Worm (Caenorhabditis elegans): Measurements from ENCODE around the gene srbc-17.

The srbc-17 gene

DNA sequence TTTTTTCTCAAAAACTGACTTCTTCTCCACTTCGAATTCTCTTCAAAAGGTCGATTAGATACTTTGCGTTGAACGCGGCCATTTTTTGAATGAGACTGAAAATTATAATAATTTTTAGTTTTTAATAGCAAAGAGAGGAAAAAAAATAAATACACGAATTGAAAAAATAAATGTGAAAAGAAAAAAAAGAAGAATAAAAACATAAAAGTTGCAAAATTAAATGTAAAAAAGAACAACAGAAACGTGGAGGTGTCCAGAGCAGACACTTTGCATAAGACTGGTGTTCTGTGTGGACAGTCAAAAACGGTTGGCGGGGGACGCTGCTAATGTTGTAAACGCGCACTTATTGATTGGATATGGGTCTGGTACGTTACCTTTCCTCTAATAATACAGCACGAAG, 18.2 kb upstream of the srbc-17 start, which contains the start of gene C45H4.14:
C45H4.14 (minus strand) TSS at position 101 of the 400 bp plus-strand sequence.
- TF ChIP-seq ceh-82 (tag; optimal IDR thresholded peaks at IDR 0.05): no peak
- no peak for TF ChIP-seq nhr-12 (tag; optimal IDR thresholded peaks at IDR 0.05)

DNA sequence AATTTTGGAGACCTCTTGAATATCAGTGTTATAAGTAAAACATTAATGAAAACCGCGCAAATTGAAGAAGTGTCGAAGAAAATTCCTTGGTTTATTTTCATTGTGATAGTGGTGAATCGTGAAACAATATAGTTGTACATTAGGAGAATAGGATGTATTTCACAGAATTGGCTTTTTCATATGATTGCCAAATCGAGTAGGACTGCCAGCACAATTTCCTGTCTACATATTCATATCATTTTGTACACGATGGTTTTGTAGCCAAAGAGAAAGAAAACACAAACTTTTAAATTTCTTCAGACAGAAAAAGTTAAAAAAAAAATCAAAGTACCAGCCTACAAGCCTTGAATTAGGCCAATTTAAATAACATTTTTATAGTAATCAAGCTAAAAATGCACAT, 13.8 kb upstream of the srbc-17 start, which contains the start of gene str-255:
str-255 (minus strand) TSS at position 101 of the 400 bp plus-strand sequence.
- TF ChIP-seq ceh-16 (tag; optimal IDR thresholded peaks at IDR 0.05): no peak
- no peak for TF ChIP-seq alr-1 (tag; optimal IDR thresholded peaks at IDR 0.05)
- TF ChIP-seq C34F6.9 (tag; optimal IDR thresholded peaks at IDR 0.05): no peak
- TF ChIP-seq nhr-129 (tag; optimal IDR thresholded peaks at IDR 0.05): no peak
- no peak for TF ChIP-seq fos-1 (tag; optimal IDR thresholded peaks at IDR 0.05)
- TF ChIP-seq ztf-4 (tag; optimal IDR thresholded peaks at IDR 0.05): no peak
- TF ChIP-seq nhr-21 (tag; optimal IDR thresholded peaks at IDR 0.05): no peak
- no peak for TF ChIP-seq ama-1 (optimal IDR thresholded peaks at IDR 0.05)
- TF ChIP-seq unc-39 (tag; optimal IDR thresholded peaks at IDR 0.05): no peak
- TF ChIP-seq nhr-237 (tag; optimal IDR thresholded peaks at IDR 0.05): no peak
- TF ChIP-seq mbf-1 (tag; optimal IDR thresholded peaks at IDR 0.05): no peak
- no peak for TF ChIP-seq Y55F3AM.14 (GFP tag; optimal IDR thresholded peaks at IDR 0.05)
- TF ChIP-seq lsy-2 (tag; optimal IDR thresholded peaks at IDR 0.05): no peak
- no peak for TF ChIP-seq zag-1 (tag; optimal IDR thresholded peaks at IDR 0.05)

DNA sequence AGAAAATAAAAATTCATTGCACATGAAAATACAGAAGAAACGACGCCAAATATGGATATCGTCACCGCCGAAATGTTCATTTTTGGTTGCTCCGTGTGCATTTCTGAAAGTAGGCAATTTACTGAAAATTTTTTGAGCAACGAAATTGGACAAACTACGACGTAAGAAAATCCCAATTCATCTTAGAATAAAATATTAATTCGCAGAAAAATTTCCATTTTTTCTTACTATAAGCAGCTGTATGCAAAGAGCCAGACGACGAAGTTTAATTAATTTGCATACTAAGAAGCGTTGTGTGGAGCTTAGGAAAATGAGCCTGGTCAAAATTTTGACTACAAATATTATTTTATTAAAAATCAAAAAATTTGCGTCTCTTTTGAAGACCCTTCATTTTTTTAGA, 10.8 kb upstream of the srbc-17 start, which contains the start of gene srbc-19:
srbc-19 (minus strand) TSS at position 101 of the 400 bp plus-strand sequence.
- TF ChIP-seq mab-5 (tag; optimal IDR thresholded peaks at IDR 0.05): no peak
- no peak for TF ChIP-seq aly-2 (tag; optimal IDR thresholded peaks at IDR 0.05)
- no peak for TF ChIP-seq fos-1 (tag; optimal IDR thresholded peaks at IDR 0.05)
- no peak for TF ChIP-seq nhr-77 (tag; optimal IDR thresholded peaks at IDR 0.05)
- TF ChIP-seq nhr-11 (tag; optimal IDR thresholded peaks at IDR 0.05): no peak
- TF ChIP-seq nhr-10 (tag; optimal IDR thresholded peaks at IDR 0.05): no peak
- no peak for TF ChIP-seq ceh-82 (tag; optimal IDR thresholded peaks at IDR 0.05)
- TF ChIP-seq lin-39 (tag; optimal IDR thresholded peaks at IDR 0.05): no peak
- no peak for TF ChIP-seq ZK546.5 (tag; optimal IDR thresholded peaks at IDR 0.05)
- no peak for TF ChIP-seq sma-9 (GFP tag; optimal IDR thresholded peaks at IDR 0.05)
- TF ChIP-seq sma-9 (tag; optimal IDR thresholded peaks at IDR 0.05): no peak
- TF ChIP-seq ama-1 (optimal IDR thresholded peaks at IDR 0.05): no peak
- TF ChIP-seq unc-62 (GFP tag; optimal IDR thresholded peaks at IDR 0.05): no peak
- no peak for TF ChIP-seq lsy-2 (tag; optimal IDR thresholded peaks at IDR 0.05)
- no peak for TF ChIP-seq zag-1 (tag; optimal IDR thresholded peaks at IDR 0.05)
- TF ChIP-seq egl-27 (tag; optimal IDR thresholded peaks at IDR 0.05): no peak
- no peak for TF ChIP-seq elt-1 (tag; optimal IDR thresholded peaks at IDR 0.05)
- no peak for TF ChIP-seq unc-39 (tag; optimal IDR thresholded peaks at IDR 0.05)
- TF ChIP-seq ztf-11 (tag; optimal IDR thresholded peaks at IDR 0.05): no peak
- TF ChIP-seq ztf-4 (tag; optimal IDR thresholded peaks at IDR 0.05): no peak
- no peak for TF ChIP-seq crh-2 (tag; optimal IDR thresholded peaks at IDR 0.05)

DNA sequence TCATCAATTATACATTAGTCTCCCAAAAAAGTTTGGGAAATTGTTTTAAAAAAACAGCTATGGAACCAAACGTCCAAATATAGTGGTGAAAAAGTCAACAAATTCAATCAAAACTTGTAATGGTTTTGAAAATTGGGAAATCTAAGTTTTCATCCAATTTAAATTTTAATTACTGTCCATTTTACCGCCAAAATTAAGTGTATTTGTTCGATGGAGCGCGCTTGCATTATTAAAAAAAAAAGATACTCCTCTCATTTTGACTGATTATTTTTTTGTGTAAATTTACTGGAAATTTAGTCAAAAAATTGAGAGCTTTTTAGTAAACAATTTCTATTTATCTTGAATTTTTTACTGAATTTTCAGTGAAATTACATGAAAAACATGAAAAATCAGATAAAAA, 3.0 kb upstream of the srbc-17 start:
- TF ChIP-seq ztf-4 (tag; optimal IDR thresholded peaks at IDR 0.05): no peak
- no peak for TF ChIP-seq nhr-77 (tag; optimal IDR thresholded peaks at IDR 0.05)
- TF ChIP-seq unc-39 (tag; optimal IDR thresholded peaks at IDR 0.05): no peak
- TF ChIP-seq ztf-1 (GFP tag; conservative IDR thresholded peaks at IDR 0.05): no peak

DNA sequence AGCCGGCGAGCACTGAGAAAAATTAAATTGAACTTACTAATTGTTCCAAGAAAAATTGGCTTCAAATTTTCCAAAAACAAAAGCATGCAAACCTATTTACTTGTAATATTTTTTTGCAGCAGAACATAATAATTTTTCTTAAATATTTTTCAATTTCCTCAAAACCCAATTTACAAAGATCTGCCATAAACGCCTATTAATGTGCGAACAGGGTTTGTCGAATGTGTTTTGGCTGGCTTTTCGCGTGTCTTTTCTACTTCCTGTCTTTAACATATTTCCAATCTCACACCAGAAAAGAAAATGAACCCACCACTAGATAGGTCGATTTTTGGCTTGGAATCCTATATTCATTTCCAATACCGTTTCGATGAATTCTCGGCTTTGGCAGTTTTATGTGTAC, 2.3 kb upstream of the srbc-17 start, which contains the start of gene C45H4.18:
C45H4.18 (plus strand) TSS at position 301 of the 400 bp plus-strand sequence.
- TF ChIP-seq egl-27 (tag; optimal IDR thresholded peaks at IDR 0.05) (no peak), unc-55 (GFP tag; optimal IDR thresholded peaks at IDR 0.05) (no peak), ZK546.5 (tag; optimal IDR thresholded peaks at IDR 0.05) (no peak), nhr-25 (tag; optimal IDR thresholded peaks at IDR 0.05) (no peak), fos-1 (tag; optimal IDR thresholded peaks at IDR 0.05) (no peak), Y55F3AM.14 (GFP tag; optimal IDR thresholded peaks at IDR 0.05) (no peak), dmd-4 (tag; optimal IDR thresholded peaks at IDR 0.05) (no peak), lsy-2 (tag; optimal IDR thresholded peaks at IDR 0.05) (no peak), nhr-237 (tag; optimal IDR thresholded peaks at IDR 0.05) (no peak), unc-39 (tag; optimal IDR thresholded peaks at IDR 0.05) (no peak), nhr-129 (tag; optimal IDR thresholded peaks at IDR 0.05) (no peak), mbf-1 (tag; optimal IDR thresholded peaks at IDR 0.05) (no peak), sma-3 (GFP tag; optimal IDR thresholded peaks at IDR 0.05) (no peak), ama-1 (optimal IDR thresholded peaks at IDR 0.05) (no peak), ceh-16 (tag; optimal IDR thresholded peaks at IDR 0.05) (no peak)

Measured in whole organism, L2 larva.